Worm (Caenorhabditis elegans): Measurements from ENCODE around the gene exos-9.
A peak's percentile ranks its signal among the peaks of the same experiment; 100 is the strongest.

Gene exos-9

DNA sequence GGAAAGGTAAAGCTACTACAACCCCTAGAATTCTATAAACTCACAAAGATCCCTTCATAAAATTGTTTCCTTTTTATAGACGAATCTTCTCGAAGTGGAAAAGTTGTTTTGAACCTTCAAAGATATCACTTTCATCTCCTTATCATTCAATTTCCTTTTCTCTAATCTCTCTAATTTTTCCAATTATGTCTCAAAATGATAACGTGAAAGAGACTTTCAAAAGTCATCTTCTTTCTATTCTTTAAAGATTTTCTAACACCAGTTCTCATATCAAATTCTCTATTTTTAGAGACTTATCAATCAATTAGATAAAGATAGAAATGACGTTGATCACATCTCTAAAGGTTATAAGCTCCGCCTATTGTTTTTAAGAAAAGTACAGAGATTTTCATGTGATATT, 1.6 kb upstream of the exos-9 start:
- no peak for TF ChIP-seq grh-1 (GFP tag; IDR thresholded peaks at IDR 0.05)
- peak; percentile 3 to 24 for TF ChIP-seq lsy-2 (tag; optimal IDR thresholded peaks at IDR 0.05)
- TF ChIP-seq ceh-63 (GFP tag; optimal IDR thresholded peaks at IDR 0.05) = no peak
- no peak for TF ChIP-seq zip-4 (GFP tag; optimal IDR thresholded peaks at IDR 0.05)
- no peak for TF ChIP-seq pax-3 (tag; optimal IDR thresholded peaks at IDR 0.05)
- TF ChIP-seq fkh-8 (tag; optimal IDR thresholded peaks at IDR 0.05) = no peak
- TF ChIP-seq unc-30 (tag; optimal IDR thresholded peaks at IDR 0.05) = no peak
- no peak for TF ChIP-seq fos-1 (tag; optimal IDR thresholded peaks at IDR 0.05)
- TF ChIP-seq pag-3 (tag; optimal IDR thresholded peaks at IDR 0.05; ENCODE audit: borderline replicate concordance, insufficient read depth) = no peak
- no peak for TF ChIP-seq rnt-1 (tag; optimal IDR thresholded peaks at IDR 0.05)
- no peak for TF ChIP-seq ama-1 (optimal IDR thresholded peaks at IDR 0.05)
- no peak for TF ChIP-seq ces-1 (GFP tag; optimal IDR thresholded peaks at IDR 0.05)
- peak; percentile 40 for TF ChIP-seq nhr-71 (tag; optimal IDR thresholded peaks at IDR 0.05)
- TF ChIP-seq mep-1 (tag; optimal IDR thresholded peaks at IDR 0.05) = no peak
- TF ChIP-seq blmp-1 (tag; optimal IDR thresholded peaks at IDR 0.05) = peak; percentile 53
- TF ChIP-seq nhr-85 (tag) = peak; percentile 91
- TF ChIP-seq lin-14 (GFP tag; optimal IDR thresholded peaks at IDR 0.05) = peak; percentile 22
- no peak for TF ChIP-seq F16B12.6 (tag; optimal IDR thresholded peaks at IDR 0.05)
- no peak for TF ChIP-seq hpl-2 (GFP tag; optimal IDR thresholded peaks at IDR 0.05)
- TF ChIP-seq C16A3.4 (tag; optimal IDR thresholded peaks at IDR 0.05) = no peak
- no peak for TF ChIP-seq unc-62 (GFP tag; optimal IDR thresholded peaks at IDR 0.05)
- no peak for TF ChIP-seq ceh-90 (tag; optimal IDR thresholded peaks at IDR 0.05)
- TF ChIP-seq nhr-76 (tag; optimal IDR thresholded peaks at IDR 0.05) = no peak
- peak; percentile 23 for TF ChIP-seq snu-23 (GFP tag; optimal IDR thresholded peaks at IDR 0.05)
- no peak for TF ChIP-seq lir-3 (tag; optimal IDR thresholded peaks at IDR 0.05; ENCODE audit: poor library complexity)
- TF ChIP-seq elt-3 (tag; optimal IDR thresholded peaks at IDR 0.05) = peak in 3 of 6 experiments; percentile 13 to 92 (median 48)
- no peak for TF ChIP-seq nhr-90 (tag; optimal IDR thresholded peaks at IDR 0.05; ENCODE audit: poor library complexity)
- peak in 1 of 2 experiments; percentile 6 for TF ChIP-seq lin-35 (GFP tag; optimal IDR thresholded peaks at IDR 0.05)
- no peak for TF ChIP-seq snpc-4 (tag; optimal IDR thresholded peaks at IDR 0.05)
- no peak for TF ChIP-seq efl-1 (optimal IDR thresholded peaks at IDR 0.05)
- TF ChIP-seq efl-1 (GFP tag; optimal IDR thresholded peaks at IDR 0.05 in 1 of 2) = peak in 1 of 2 experiments; percentile 21

DNA sequence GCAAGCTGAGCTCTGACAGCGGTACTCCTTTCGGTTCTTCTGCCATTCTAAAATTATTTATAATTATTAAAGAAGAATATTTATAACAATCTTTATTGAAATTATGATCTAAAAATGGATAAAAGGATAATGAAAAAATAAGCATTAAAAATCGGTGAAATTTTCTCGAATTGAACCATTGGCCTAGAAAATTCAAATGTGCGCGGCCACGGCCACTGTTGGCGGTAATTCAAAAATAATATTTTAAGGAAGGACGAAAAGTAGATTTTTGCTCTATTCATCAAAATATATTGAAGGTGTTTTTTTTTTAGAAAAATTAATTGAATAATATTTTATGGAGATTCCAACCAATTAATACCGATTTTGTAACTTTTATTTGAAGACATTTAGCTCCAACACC, 965 bp upstream of the exos-9 start, which contains the start of gene pfd-5:
TSS of gene pfd-5 (minus strand) at position 47 of the 400 bp plus-strand sequence.
- TF ChIP-seq lsy-2 (tag; optimal IDR thresholded peaks at IDR 0.05) (peak; percentile 82 to 84), ceh-90 (tag; optimal IDR thresholded peaks at IDR 0.05) (peak; percentile 93), fkh-8 (tag; optimal IDR thresholded peaks at IDR 0.05) (peak; percentile 22), tbx-2 (tag; optimal IDR thresholded peaks at IDR 0.05) (peak; percentile 81), efl-3 (GFP tag; optimal IDR thresholded peaks at IDR 0.05) (no peak), nhr-237 (tag; optimal IDR thresholded peaks at IDR 0.05) (no peak), ceh-8 (GFP tag; optimal IDR thresholded peaks at IDR 0.05) (no peak), nhr-76 (tag; optimal IDR thresholded peaks at IDR 0.05) (no peak), irx-1 (tag; optimal IDR thresholded peaks at IDR 0.05) (peak; percentile 84), ztf-4 (tag; optimal IDR thresholded peaks at IDR 0.05) (no peak), blmp-1 (tag; optimal IDR thresholded peaks at IDR 0.05) (peak; percentile 49), swsn-7 (tag; optimal IDR thresholded peaks at IDR 0.05) (peak; percentile 72), ets-5 (GFP tag; IDR thresholded peaks at IDR 0.05) (no peak), nhr-20 (tag; optimal IDR thresholded peaks at IDR 0.05) (peak; percentile 67), dpl-1 (GFP tag; optimal IDR thresholded peaks at IDR 0.05) (peak; percentile 90 to 96 (median 93)), snpc-4 (tag; optimal IDR thresholded peaks at IDR 0.05) (peak; percentile 36), unc-62 (GFP tag; optimal IDR thresholded peaks at IDR 0.05) (no peak), dsc-1 (tag; optimal IDR thresholded peaks at IDR 0.05) (peak; percentile 77), ztf-11 (tag; optimal IDR thresholded peaks at IDR 0.05) (peak in 1 of 2 experiments; percentile 84), nhr-71 (tag; optimal IDR thresholded peaks at IDR 0.05) (peak; percentile 82), C34B4.2 (tag; optimal IDR thresholded peaks at IDR 0.05) (no peak), C16A3.4 (tag; optimal IDR thresholded peaks at IDR 0.05) (peak; percentile 37), sox-4 (tag; optimal IDR thresholded peaks at IDR 0.05) (peak; percentile 65), nhr-77 (tag; optimal IDR thresholded peaks at IDR 0.05) (no peak), unc-130 (tag; optimal IDR thresholded peaks at IDR 0.05) (peak; percentile 12), snu-23 (GFP tag; optimal IDR thresholded peaks at IDR 0.05) (peak; percentile 74), fos-1 (tag; optimal IDR thresholded peaks at IDR 0.05) (peak; percentile 17), unc-98 (GFP tag; IDR thresholded peaks at IDR 0.05) (peak; percentile 64), ceh-88 (GFP tag; IDR thresholded peaks at IDR 0.05) (peak; percentile 34; the same call in 1 of the 2 replicates), tlp-1 (tag; optimal IDR thresholded peaks at IDR 0.05) (no peak), alr-1 (tag; optimal IDR thresholded peaks at IDR 0.05; ENCODE audit: borderline replicate concordance) (no peak)
